Worm (Caenorhabditis elegans) whole organism, late embryonic: ENCODE measurements around the gene ttr-9.

Experiments used
- K02D7.2 ChIP-seq: sonication (generic microtip); optimal IDR thresholded peaks from 2 replicates; lab custom pipeline; 2017; ENCODE audit warnings: mild to moderate bottlenecking, missing genetic modification characterization, missing compliant biosample characterization
- T23F11.4 ChIP-seq: fragments of 200-800 bp; sonication (Bioruptor generic); optimal IDR thresholded peaks from 2 replicates; lab custom pipeline; 2018; ENCODE audit warnings: mild to moderate bottlenecking, missing genetic modification characterization, missing compliant biosample characterization
- ahr-1 ChIP-seq: sonication (generic microtip); optimal IDR thresholded peaks from 2 replicates; lab custom pipeline; 2016; ENCODE audit warnings: missing genetic modification characterization, missing compliant biosample characterization
- ama-1 ChIP-seq: fragments of 150-350 bp; optimal IDR thresholded peaks from 2 replicates; lab custom pipeline; 2014
- ceh-18 ChIP-seq: sonication (generic microtip); optimal IDR thresholded peaks from 2 replicates; lab custom pipeline; 2016; ENCODE audit warnings: missing genetic modification characterization, missing compliant biosample characterization
- ceh-22 ChIP-seq: sonication (generic microtip); optimal IDR thresholded peaks from 2 replicates; lab custom pipeline; 2017; ENCODE audit warnings: missing biosample characterization, missing genetic modification characterization
- ceh-31 ChIP-seq: sonication (generic microtip); optimal IDR thresholded peaks from 2 replicates; lab custom pipeline; 2016; ENCODE audit warnings: missing genetic modification characterization, missing compliant biosample characterization
- ceh-34 ChIP-seq: sonication (generic microtip); optimal IDR thresholded peaks from 2 replicates; lab custom pipeline; 2016; ENCODE audit warnings: mild to moderate bottlenecking, missing genetic modification characterization, missing compliant biosample characterization
- dmd-4 ChIP-seq: sonication (generic microtip); optimal IDR thresholded peaks from 2 replicates; lab custom pipeline; 2016; ENCODE audit warnings: borderline replicate concordance, missing genetic modification characterization, missing compliant biosample characterization
- elt-2 ChIP-seq: sonication (generic microtip); optimal IDR thresholded peaks from 2 replicates; lab custom pipeline; 2016; ENCODE audit warnings: missing genetic modification reagents, missing genetic modification characterization, missing compliant biosample characterization
- ets-4 ChIP-seq: sonication (generic microtip); optimal IDR thresholded peaks from 2 replicates; lab custom pipeline; 2016; ENCODE audit warnings: missing genetic modification characterization, missing compliant biosample characterization
- fkh-10 ChIP-seq: fragments of 150-350 bp; optimal IDR thresholded peaks from 2 replicates; lab custom pipeline; 2014; ENCODE audit warnings: missing biosample characterization, missing genetic modification reagents, missing genetic modification characterization
- gmeb-2 ChIP-seq: sonication (generic microtip); optimal IDR thresholded peaks from 2 replicates; lab custom pipeline; 2016; ENCODE audit warnings: missing genetic modification characterization, inconsistent platforms, missing compliant biosample characterization
- hlh-13 ChIP-seq: fragments of 200-800 bp; sonication (Bioruptor generic); optimal IDR thresholded peaks from 2 replicates; lab custom pipeline; 2018; ENCODE audit warnings: mild to moderate bottlenecking, missing genetic modification characterization, missing compliant biosample characterization
- hlh-15 ChIP-seq: sonication (generic microtip); optimal IDR thresholded peaks from 2 replicates; lab custom pipeline; 2016; ENCODE audit warnings: missing genetic modification characterization, missing compliant biosample characterization
- hlh-30 ChIP-seq: sonication (generic microtip); optimal IDR thresholded peaks from 2 replicates; lab custom pipeline; 2017; ENCODE audit warnings: antibody characterized with exemption, missing genetic modification characterization, missing compliant biosample characterization; ENCODE audit not compliant: insufficient read depth
- lim-6 ChIP-seq: sonication (generic microtip); optimal IDR thresholded peaks from 2 replicates; lab custom pipeline; 2016; ENCODE audit warnings: missing genetic modification characterization, missing compliant biosample characterization
- lin-11 ChIP-seq: fragments of 200-800 bp; sonication (Bioruptor generic); optimal IDR thresholded peaks from 2 replicates; lab custom pipeline; 2018; ENCODE audit warnings: mild to moderate bottlenecking, missing genetic modification characterization, missing compliant biosample characterization
- nfya-1 ChIP-seq: sonication (generic microtip); optimal IDR thresholded peaks from 2 replicates; lab custom pipeline; 2017; ENCODE audit warnings: missing genetic modification characterization, mild to moderate bottlenecking, missing compliant biosample characterization, antibody characterized with exemption, moderate library complexity
- nhr-11 ChIP-seq: fragments of 150-350 bp; optimal IDR thresholded peaks from 2 replicates; lab custom pipeline; 2014; ENCODE audit warnings: missing biosample characterization, missing genetic modification characterization
- nhr-232 ChIP-seq: sonication (generic microtip); optimal IDR thresholded peaks from 2 replicates; lab custom pipeline; 2016; ENCODE audit warnings: missing genetic modification characterization, missing compliant biosample characterization
- npax-4 ChIP-seq: sonication (generic microtip); optimal IDR thresholded peaks from 2 replicates; lab custom pipeline; 2016; ENCODE audit warnings: missing genetic modification characterization, missing compliant biosample characterization
- odd-2 ChIP-seq: sonication (generic microtip); optimal IDR thresholded peaks from 2 replicates; lab custom pipeline; 2017; ENCODE audit warnings: antibody characterized with exemption, mild to moderate bottlenecking, missing genetic modification characterization, missing compliant biosample characterization
- pha-4 ChIP-seq: fragments of 150-350 bp; optimal IDR thresholded peaks from 2 replicates; lab custom pipeline; 2018; ENCODE audit warnings: missing biosample characterization, missing genetic modification reagents, missing genetic modification characterization
- pqm-1 ChIP-seq: sonication (generic microtip); optimal IDR thresholded peaks from 2 replicates; lab custom pipeline; 2016; ENCODE audit warnings: missing genetic modification characterization, missing compliant biosample characterization
- ref-2 ChIP-seq: sonication (generic microtip); optimal IDR thresholded peaks from 2 replicates; lab custom pipeline; 2016; ENCODE audit warnings: missing genetic modification characterization, missing compliant biosample characterization
- rnt-1 ChIP-seq: sonication (generic microtip); optimal IDR thresholded peaks from 2 replicates; lab custom pipeline; 2016; ENCODE audit warnings: missing genetic modification characterization, missing compliant biosample characterization
- sdc-2 ChIP-seq: sonication (generic microtip); optimal IDR thresholded peaks from 2 replicates; lab custom pipeline; 2016; ENCODE audit warnings: missing genotype, missing genetic modification characterization, missing compliant biosample characterization
- sox-2 ChIP-seq: fragments of 200-800 bp; sonication (Bioruptor generic); IDR thresholded peaks from 2 replicates; pipeline ENCODE4 v1.3.6; 2022; ENCODE audit warnings: missing genetic modification reagents, missing genetic modification characterization, missing compliant biosample characterization
- sox-4 ChIP-seq: sonication (generic microtip); optimal IDR thresholded peaks from 2 replicates; lab custom pipeline; 2017; ENCODE audit warnings: mild to moderate bottlenecking, missing genetic modification characterization, inconsistent platforms, missing compliant biosample characterization
- syd-9 ChIP-seq: sonication (generic microtip); optimal IDR thresholded peaks from 2 replicates; lab custom pipeline; 2016; ENCODE audit warnings: mild to moderate bottlenecking, missing genetic modification characterization, moderate library complexity, missing compliant biosample characterization
- tbx-2 ChIP-seq: sonication (generic microtip); optimal IDR thresholded peaks from 2 replicates; lab custom pipeline; 2016; ENCODE audit warnings: missing genetic modification characterization, missing compliant biosample characterization
- tbx-7 ChIP-seq: sonication (generic microtip); optimal IDR thresholded peaks from 2 replicates; lab custom pipeline; 2016; ENCODE audit warnings: missing genotype, missing genetic modification characterization, missing compliant biosample characterization
- unc-3 ChIP-seq, 2 experiments: fragments of 200-800 bp in 1 of 2; sonication (Bioruptor generic) in 1 of 2; sonication (generic microtip) in 1 of 2; conservative IDR thresholded peaks in 1 of 2; optimal IDR thresholded peaks in 1 of 2; 2 replicates each; pipeline versions ENCODE4 v1.3.6 to Lab custom; 2016 to 2022; ENCODE audit warnings: missing compliant biosample characterization in 2 of 2, missing genetic modification characterization in 2 of 2, missing genetic modification reagents in 1 of 2
- unc-42 ChIP-seq: sonication (generic microtip); optimal IDR thresholded peaks from 2 replicates; lab custom pipeline; 2016; ENCODE audit warnings: missing genotype, missing genetic modification characterization, missing compliant biosample characterization
- unc-55 ChIP-seq: sonication (generic microtip); optimal IDR thresholded peaks from 2 replicates; lab custom pipeline; 2017; ENCODE audit warnings: missing biosample characterization, missing genetic modification reagents, missing genetic modification characterization
- ztf-16 ChIP-seq: sonication (generic microtip); optimal IDR thresholded peaks from 2 replicates; lab custom pipeline; 2017; ENCODE audit warnings: missing genetic modification characterization, missing compliant biosample characterization

ttr-9 gene

ce11 chrIV:9500100-9500499 lies 6.1 kb downstream of the ttr-9 start, which contains the start of gene ugt-21:
Gene ugt-21 (plus strand): TSS chrIV:9500311.
- TF ChIP-seq hlh-13 (no peak), elt-2 (tag; lab: Kevin White, UChicago) (peak; percentile 22), hlh-15 (tag; lab: Kevin White, UChicago) (no peak)

- TF ChIP-seq unc-42 (tag; lab: Kevin White, UChicago), result no peak
- no peak for TF ChIP-seq lim-6 (tag; lab: Kevin White, UChicago)
- no peak for TF ChIP-seq ceh-22 (tag; lab: Kevin White, UChicago)
- no peak for TF ChIP-seq ahr-1 (tag; lab: Kevin White, UChicago)
- TF ChIP-seq tbx-7 (tag; lab: Kevin White, UChicago), result no peak
- TF ChIP-seq unc-55 (GFP tag; lab: Kevin White, UChicago), result no peak
- no peak for TF ChIP-seq fkh-10 (GFP tag; lab: Kevin White, UChicago)
- no peak for TF ChIP-seq ets-4
- no peak for TF ChIP-seq sdc-2
- TF ChIP-seq unc-3 (GFP tag; conservative IDR thresholded peaks at IDR 0.05; lab: Robert Waterston, UW), result no peak
- TF ChIP-seq unc-3 (tag; optimal IDR thresholded peaks at IDR 0.05; lab: Kevin White, UChicago), result no peak
- TF ChIP-seq T23F11.4 (GFP tag; lab: Kevin White, UChicago), result no peak
- no peak for TF ChIP-seq sox-4
- TF ChIP-seq nhr-11 (tag; lab: Kevin White, UChicago), result no peak
- no peak for TF ChIP-seq ama-1
- TF ChIP-seq dmd-4 (tag; lab: Kevin White, UChicago), result no peak
- TF ChIP-seq nfya-1, result no peak
- no peak for TF ChIP-seq syd-9 (tag; lab: Kevin White, UChicago)
- no peak for TF ChIP-seq ref-2 (tag; lab: Kevin White, UChicago)
- no peak for TF ChIP-seq gmeb-2 (tag; lab: Kevin White, UChicago)
These were observed 6.5 kb downstream of the ttr-9 start for ce11 chrIV:9499636-9500035.

ce11 chrIV:9498088-9498487 lies 8.1 kb downstream of the ttr-9 start, which contains the start of gene sru-4:
Gene sru-4 (plus strand): TSS chrIV:9498388.
- TF ChIP-seq npax-4, result no peak
- TF ChIP-seq ztf-16 (tag; lab: Kevin White, UChicago), result no peak
- TF ChIP-seq pha-4 (tag; lab: Kevin White, UChicago), result no peak
- TF ChIP-seq hlh-15 (tag; lab: Kevin White, UChicago), result no peak
- no peak for TF ChIP-seq K02D7.2 (tag; lab: Kevin White, UChicago)
- no peak for TF ChIP-seq ceh-34 (tag; lab: Kevin White, UChicago)
- no peak for TF ChIP-seq ceh-31 (tag; lab: Kevin White, UChicago)
- TF ChIP-seq odd-2, result no peak
- no peak for TF ChIP-seq pqm-1
- no peak for TF ChIP-seq rnt-1 (tag; lab: Kevin White, UChicago)
- no peak for TF ChIP-seq ets-4
- TF ChIP-seq fkh-10 (GFP tag; lab: Kevin White, UChicago), result no peak
- TF ChIP-seq dmd-4 (tag; lab: Kevin White, UChicago), result no peak
- no peak for TF ChIP-seq nhr-232 (tag; lab: Kevin White, UChicago)
- no peak for TF ChIP-seq unc-42 (tag; lab: Kevin White, UChicago)
- TF ChIP-seq ceh-22 (tag; lab: Kevin White, UChicago), result no peak
- no peak for TF ChIP-seq lin-11 (tag; lab: Kevin White, UChicago)

- TF ChIP-seq tbx-2 (tag; lab: Kevin White, UChicago) (no peak), dmd-4 (tag; lab: Kevin White, UChicago) (no peak), ets-4 (no peak), ama-1 (no peak), hlh-30 (tag; lab: Kevin White, UChicago) (no peak), sox-2 (GFP tag; lab: Robert Waterston, UW) (no peak), hlh-13 (no peak), ceh-18 (tag; lab: Kevin White, UChicago) (no peak)
These were observed 9.8 kb downstream of the ttr-9 start, which contains the start of gene sru-3 for ce11 chrIV:9496306-9496705. Gene sru-3 (plus strand): TSS chrIV:9496606.
